Worm (Caenorhabditis elegans) whole organism, young adult: ENCODE data around the gene ZK563.7.

ENCODE experiments used
- F22D6.2 ChIP-seq: sonication (generic microtip); optimal IDR thresholded peaks from 2 replicates; lab custom pipeline; 2016; ENCODE audit warnings: mild to moderate bottlenecking, missing genetic modification characterization, missing compliant biosample characterization
- F37B4.10 ChIP-seq: fragments of 200-800 bp; sonication (Bioruptor generic); IDR thresholded peaks from 2 replicates; pipeline ENCODE4 v1.3.6; 2022; ENCODE audit warnings: missing genetic modification characterization, missing compliant biosample characterization
- F52B5.7 ChIP-seq: sonication (generic microtip); optimal IDR thresholded peaks from 2 replicates; lab custom pipeline; 2016; ENCODE audit warnings: mild to moderate bottlenecking, missing genetic modification characterization, missing compliant biosample characterization
- T07F8.4 ChIP-seq: sonication (generic microtip); optimal IDR thresholded peaks from 2 replicates; lab custom pipeline; 2016; ENCODE audit warnings: mild to moderate bottlenecking, missing genetic modification characterization, moderate library complexity, missing compliant biosample characterization
- Y53F4B.3 ChIP-seq: fragments of 200-800 bp; sonication (Bioruptor generic); IDR thresholded peaks from 2 replicates; pipeline ENCODE4 v1.3.6; 2022; ENCODE audit warnings: missing genetic modification reagents, missing genetic modification characterization, missing compliant biosample characterization
- Y53G8AR.9 ChIP-seq: fragments of 200-800 bp; sonication (Bioruptor generic); conservative IDR thresholded peaks from 2 replicates; pipeline ENCODE4 v1.3.6; 2022; ENCODE audit warnings: missing genetic modification reagents, missing genetic modification characterization, missing compliant biosample characterization
- Y79H2A.3 ChIP-seq: fragments of 200-800 bp; sonication (Bioruptor generic); conservative IDR thresholded peaks from 2 replicates; pipeline ENCODE4 v1.3.6; 2022; ENCODE audit warnings: missing genetic modification reagents, missing genetic modification characterization, missing compliant biosample characterization
- athp-1 ChIP-seq: sonication (generic microtip); optimal IDR thresholded peaks from 2 replicates; lab custom pipeline; 2017; ENCODE audit warnings: mild to moderate bottlenecking, missing genetic modification characterization, missing compliant biosample characterization
- attf-3 ChIP-seq: fragments of 200-800 bp; sonication (Bioruptor generic); conservative IDR thresholded peaks from 2 replicates; pipeline ENCODE4 v1.3.6; 2022; ENCODE audit warnings: missing genetic modification reagents, missing genetic modification characterization, missing compliant biosample characterization
- bed-2 ChIP-seq: fragments of 200-800 bp; sonication (Bioruptor generic); IDR thresholded peaks from 2 replicates; pipeline ENCODE4 v1.3.6; 2022; ENCODE audit warnings: missing genetic modification reagents, missing genetic modification characterization, missing compliant biosample characterization
- ccch-3 ChIP-seq: fragments of 200-800 bp; sonication (Bioruptor generic); optimal IDR thresholded peaks from 2 replicates; lab custom pipeline; 2018; ENCODE audit warnings: mild to moderate bottlenecking, missing genetic modification characterization, missing compliant biosample characterization
- ceh-100 ChIP-seq: fragments of 200-800 bp; sonication (Bioruptor generic); IDR thresholded peaks from 2 replicates; pipeline ENCODE4 v1.3.6; 2022; ENCODE audit warnings: missing genetic modification reagents, missing genetic modification characterization, missing compliant biosample characterization
- ceh-40 ChIP-seq: fragments of 200-800 bp; sonication (Bioruptor generic); IDR thresholded peaks from 2 replicates; pipeline ENCODE4 v1.3.6; 2022; ENCODE audit warnings: missing genetic modification characterization, missing compliant biosample characterization
- dpl-1 ChIP-seq: fragments of 150-350 bp; optimal IDR thresholded peaks from 2 replicates; lab custom pipeline; 2014; ENCODE audit warnings: missing biosample characterization, missing genetic modification reagents, missing genetic modification characterization
- efl-1 ChIP-seq: fragments of 150-350 bp; optimal IDR thresholded peaks from 2 replicates; lab custom pipeline; 2014; ENCODE audit warnings: missing biosample characterization, missing genetic modification reagents, missing genetic modification characterization
- egl-44 ChIP-seq: fragments of 200-800 bp; sonication (Bioruptor generic); IDR thresholded peaks from 2 replicates; pipeline ENCODE4 v1.3.6; 2022; ENCODE audit warnings: missing genetic modification reagents, missing genetic modification characterization, missing compliant biosample characterization
- egrh-3 ChIP-seq: fragments of 200-800 bp; sonication (Bioruptor generic); IDR thresholded peaks from 2 replicates; pipeline ENCODE4 v1.3.6; 2022; ENCODE audit warnings: missing genetic modification reagents, missing genetic modification characterization, missing compliant biosample characterization
- hlh-26 ChIP-seq: fragments of 200-800 bp; sonication (Bioruptor generic); conservative IDR thresholded peaks from 2 replicates; pipeline ENCODE4 v1.3.6; 2022; ENCODE audit warnings: missing genetic modification reagents, missing genetic modification characterization, missing compliant biosample characterization
- hsf-1 ChIP-seq: fragments of 200-800 bp; sonication (Bioruptor generic); IDR thresholded peaks from 2 replicates; pipeline ENCODE4 v1.3.6; 2022; ENCODE audit warnings: missing genetic modification reagents, missing genetic modification characterization, missing compliant biosample characterization
- let-526 ChIP-seq: fragments of 200-800 bp; sonication (Bioruptor generic); IDR thresholded peaks from 2 replicates; pipeline ENCODE4 v1.3.6; 2022; ENCODE audit warnings: missing genetic modification reagents, missing genetic modification characterization, missing compliant biosample characterization
- lin-26 ChIP-seq: fragments of 200-800 bp; sonication (Bioruptor generic); IDR thresholded peaks from 2 replicates; pipeline ENCODE4 v1.3.6; 2022; ENCODE audit warnings: missing genetic modification reagents, missing genetic modification characterization, missing compliant biosample characterization
- madf-8 ChIP-seq: fragments of 200-800 bp; sonication (Bioruptor generic); conservative IDR thresholded peaks from 2 replicates; pipeline ENCODE4 v1.3.6; 2022; ENCODE audit warnings: missing genetic modification reagents, missing genetic modification characterization, missing compliant biosample characterization
- mxl-1 ChIP-seq: sonication (generic microtip); optimal IDR thresholded peaks from 2 replicates; lab custom pipeline; 2016; ENCODE audit warnings: missing genetic modification characterization, missing compliant biosample characterization
- nfya-1 ChIP-seq: sonication (generic microtip); optimal IDR thresholded peaks from 2 replicates; lab custom pipeline; 2017; ENCODE audit warnings: antibody characterized with exemption, missing compliant biosample characterization, missing genetic modification characterization, borderline replicate concordance; ENCODE audit not compliant: insufficient read depth
- nhr-27 ChIP-seq: fragments of 200-800 bp; sonication (Bioruptor generic); optimal IDR thresholded peaks from 2 replicates; lab custom pipeline; 2018; ENCODE audit warnings: mild to moderate bottlenecking, missing genetic modification characterization, moderate library complexity, missing compliant biosample characterization
- rec-8 ChIP-seq, 2 experiments: sonication (generic microtip); optimal IDR thresholded peaks; 2 replicates each; lab custom pipeline; 2016; ENCODE audit warnings: mild to moderate bottlenecking in 2 of 2, missing genetic modification characterization in 2 of 2, missing genetic modification reagents in 2 of 2, missing genotype in 2 of 2, missing biosample characterization in 1 of 2, missing compliant biosample characterization in 1 of 2, moderate library complexity in 1 of 2
- repo-1 ChIP-seq: sonication (generic microtip); optimal IDR thresholded peaks from 2 replicates; lab custom pipeline; 2017; ENCODE audit warnings: mild to moderate bottlenecking, missing genetic modification characterization, missing compliant biosample characterization
- snpc-3.4 ChIP-seq: sonication (generic microtip); optimal IDR thresholded peaks from 2 replicates; lab custom pipeline; 2017; ENCODE audit warnings: missing genetic modification characterization, mild to moderate bottlenecking, missing compliant biosample characterization, antibody characterized with exemption, moderate library complexity, missing genotype, missing genetic modification reagents
- snpc-4 ChIP-seq, 5 experiments: fragments of 150-350 bp in 1 of 5; sonication (generic microtip) in 4 of 5; optimal IDR thresholded peaks; 2 replicates each; lab custom pipeline; 2014 to 2018; ENCODE audit warnings: missing genetic modification characterization in 5 of 5, missing biosample characterization in 3 of 5, antibody characterized with exemption in 2 of 5, mild to moderate bottlenecking in 2 of 5, missing compliant biosample characterization in 2 of 5, missing genotype in 2 of 5, moderate library complexity in 2 of 5, missing genetic modification reagents in 1 of 5
- sptf-2 ChIP-seq: fragments of 200-800 bp; sonication (Bioruptor generic); optimal IDR thresholded peaks from 2 replicates; lab custom pipeline; 2018; ENCODE audit warnings: mild to moderate bottlenecking, missing genetic modification characterization, missing compliant biosample characterization
- tbp1 ChIP-seq: fragments of 200-800 bp; sonication (Bioruptor generic); optimal IDR thresholded peaks from 2 replicates; lab custom pipeline; 2018; ENCODE audit warnings: mild to moderate bottlenecking, missing genetic modification characterization, missing compliant biosample characterization
- tbx-9 ChIP-seq: sonication (generic microtip); optimal IDR thresholded peaks from 2 replicates; lab custom pipeline; 2016; ENCODE audit warnings: borderline replicate concordance, missing genetic modification characterization, inconsistent platforms, missing compliant biosample characterization
- unc-62 ChIP-seq: fragments of 150-350 bp; optimal IDR thresholded peaks from 2 replicates; lab custom pipeline; 2014; ENCODE audit warnings: missing biosample characterization, missing genetic modification reagents, missing genetic modification characterization
- ztf-18 ChIP-seq: sonication (generic microtip); optimal IDR thresholded peaks from 2 replicates; lab custom pipeline; 2016; ENCODE audit warnings: missing genotype, mild to moderate bottlenecking, missing genetic modification characterization, missing compliant biosample characterization
- ztf-25 ChIP-seq: fragments of 200-800 bp; sonication (Bioruptor generic); IDR thresholded peaks from 2 replicates; pipeline ENCODE4 v1.3.6; 2022; ENCODE audit warnings: missing genetic modification reagents, missing genetic modification characterization, missing compliant biosample characterization
- ztf-3 ChIP-seq: fragments of 200-800 bp; sonication (Bioruptor generic); optimal IDR thresholded peaks from 2 replicates; lab custom pipeline; 2018; ENCODE audit warnings: mild to moderate bottlenecking, missing genetic modification characterization, missing compliant biosample characterization

The ZK563.7 gene

ce11 chrX:3393562-3393961 lies 13.3 kb downstream of the ZK563.7 start, which contains the start of gene slcf-2:
Gene slcf-2 (plus strand): TSS chrX:3393862.
- no peak for TF ChIP-seq snpc-3.4
- TF ChIP-seq egl-44 (GFP tag; lab: Robert Waterston, UW): no peak
- no peak for TF ChIP-seq T07F8.4 (tag; lab: Kevin White, UChicago)

- no peak for TF ChIP-seq ztf-25 (GFP tag; lab: Robert Waterston, UW)
- no peak for TF ChIP-seq athp-1 (tag; lab: Kevin White, UChicago)
- no peak for TF ChIP-seq unc-62 (GFP tag; lab: Kevin White, UChicago)
- no peak for TF ChIP-seq lin-26 (GFP tag; lab: Robert Waterston, UW)
- TF ChIP-seq snpc-4 (GFP tag; optimal IDR thresholded peaks at IDR 0.05; lab: Kevin White, UChicago): no peak
- no peak for TF ChIP-seq snpc-4 (tag; optimal IDR thresholded peaks at IDR 0.05; lab: Kevin White, UChicago)
- TF ChIP-seq ccch-3 (GFP tag; lab: Kevin White, UChicago): no peak
- TF ChIP-seq Y53F4B.3 (GFP tag; lab: Robert Waterston, UW): no peak
- no peak for TF ChIP-seq let-526 (GFP tag; lab: Robert Waterston, UW)
- TF ChIP-seq F22D6.2 (tag; lab: Kevin White, UChicago): no peak
Measured at ce11 chrX:3396735-3397134, 16.5 kb downstream of the ZK563.7 start.

ce11 chrX:3399917-3400316 lies 19.6 kb downstream of the ZK563.7 start, which contains the start of gene cht-1:
Gene cht-1 (minus strand): TSS chrX:3400017.
- TF ChIP-seq mxl-1 (tag; lab: Kevin White, UChicago): no peak
- TF ChIP-seq, all 124 proteins: peak for 0

ce11 chrX:3400387-3400786 lies 20.1 kb downstream of the ZK563.7 start:
- TF ChIP-seq hsf-1: no peak
- no peak for TF ChIP-seq F37B4.10 (GFP tag; lab: Robert Waterston, UW)
- no peak for TF ChIP-seq Y53G8AR.9 (GFP tag; lab: Robert Waterston, UW)
- no peak for TF ChIP-seq mxl-1 (tag; lab: Kevin White, UChicago)

- TF ChIP-seq hlh-26 (GFP tag; lab: Robert Waterston, UW): no peak
- no peak for TF ChIP-seq efl-1 (GFP tag; lab: Kevin White, UChicago)
- TF ChIP-seq tbx-9 (tag; lab: Kevin White, UChicago): no peak
- TF ChIP-seq rec-8 (tag; optimal IDR thresholded peaks at IDR 0.05; lab: Kevin White, UChicago): no peak
- no peak for TF ChIP-seq nhr-27 (tag; lab: Kevin White, UChicago)
- TF ChIP-seq bed-2 (GFP tag; lab: Robert Waterston, UW): no peak
- TF ChIP-seq ztf-18 (tag; lab: Kevin White, UChicago): no peak
- no peak for TF ChIP-seq dpl-1 (GFP tag; lab: Kevin White, UChicago)
- no peak for TF ChIP-seq sptf-2 (GFP tag; lab: Kevin White, UChicago)
- TF ChIP-seq attf-3 (GFP tag; lab: Robert Waterston, UW): no peak
- TF ChIP-seq ztf-3 (GFP tag; lab: Kevin White, UChicago): no peak
- no peak for TF ChIP-seq nfya-1
- TF ChIP-seq ceh-40 (GFP tag; lab: Robert Waterston, UW): no peak
- TF ChIP-seq madf-8 (GFP tag; lab: Robert Waterston, UW): no peak
- TF ChIP-seq tbp1 (GFP tag; lab: Kevin White, UChicago): no peak
- TF ChIP-seq Y79H2A.3 (GFP tag; lab: Robert Waterston, UW): no peak
- no peak for TF ChIP-seq egrh-3 (GFP tag; lab: Robert Waterston, UW)
- TF ChIP-seq repo-1 (tag; lab: Kevin White, UChicago): no peak
- TF ChIP-seq ceh-100: no peak
- TF ChIP-seq F52B5.7 (tag; lab: Kevin White, UChicago): no peak
Measured at ce11 chrX:3401701-3402100, 21.4 kb downstream of the ZK563.7 start, which contains the start of gene C04F6.9. Gene C04F6.9 (plus strand): TSS chrX:3402001.
